Worm (Caenorhabditis elegans) whole organism, L1 larva: ENCODE results near the gene F45D3.1.

ENCODE experiments used
- C16A3.4 ChIP-seq: fragments of 150-350 bp; optimal IDR thresholded peaks from 2 replicates; lab custom pipeline; 2014; ENCODE audit warnings: missing biosample characterization, missing genetic modification characterization
- C34B4.2 ChIP-seq: sonication (generic microtip); optimal IDR thresholded peaks from 2 replicates; lab custom pipeline; 2017; ENCODE audit warnings: mild to moderate bottlenecking, missing genetic modification characterization, missing compliant biosample characterization
- Y116A8C.19 ChIP-seq: sonication (generic microtip); optimal IDR thresholded peaks from 2 replicates; lab custom pipeline; 2016; ENCODE audit warnings: missing compliant biosample characterization, missing genetic modification characterization, borderline replicate concordance
- aly-2 ChIP-seq: fragments of 150-350 bp; optimal IDR thresholded peaks from 2 replicates; lab custom pipeline; 2014; ENCODE audit warnings: missing biosample characterization, missing genetic modification characterization
- ama-1 ChIP-seq: fragments of 150-350 bp; optimal IDR thresholded peaks from 2 replicates; lab custom pipeline; 2014
- blmp-1 ChIP-seq: fragments of 150-350 bp; optimal IDR thresholded peaks from 2 replicates; lab custom pipeline; 2014; ENCODE audit warnings: missing biosample characterization, missing genetic modification characterization
- ceh-63 ChIP-seq: fragments of 200-800 bp; sonication (Bioruptor generic); optimal IDR thresholded peaks from 2 replicates; lab custom pipeline; 2018; ENCODE audit warnings: mild to moderate bottlenecking, missing genetic modification characterization, missing compliant biosample characterization
- ceh-8 ChIP-seq: fragments of 200-800 bp; sonication (Bioruptor generic); optimal IDR thresholded peaks from 2 replicates; lab custom pipeline; 2018; ENCODE audit warnings: mild to moderate bottlenecking, missing genetic modification characterization, moderate library complexity, missing compliant biosample characterization
- ceh-88 ChIP-seq: fragments of 200-800 bp; sonication (Bioruptor generic); IDR thresholded peaks from 2 replicates; pipeline ENCODE4 v1.3.6; 2022; ENCODE audit warnings: missing genetic modification characterization, missing compliant biosample characterization
- ces-1 ChIP-seq: fragments of 150-350 bp; optimal IDR thresholded peaks from 2 replicates; lab custom pipeline; 2014; ENCODE audit warnings: missing biosample characterization, missing genetic modification reagents, missing genetic modification characterization
- dpl-1 ChIP-seq, 3 experiments: fragments of 150-350 bp in 2 of 3; sonication (generic microtip) in 1 of 3; optimal IDR thresholded peaks; 2 replicates each; lab custom pipeline; 2014 to 2017; ENCODE audit warnings: missing biosample characterization in 3 of 3, missing genetic modification characterization in 3 of 3, missing genetic modification reagents in 3 of 3
- dsc-1 ChIP-seq: sonication (generic microtip); optimal IDR thresholded peaks from 2 replicates; lab custom pipeline; 2016; ENCODE audit warnings: mild to moderate bottlenecking, missing genetic modification characterization, missing compliant biosample characterization
- efl-1 ChIP-seq, 4 experiments: fragments of 150-350 bp; optimal IDR thresholded peaks in 3 of 4; peaks in 1 of 4; 1 replicate in 1 of 4; 2 replicates in 3 of 4; lab custom pipeline; 2014; ENCODE audit warnings: missing biosample characterization in 2 of 4, missing genetic modification characterization in 2 of 4, missing genetic modification reagents in 2 of 4
- egl-13 ChIP-seq: sonication (generic microtip); optimal IDR thresholded peaks from 2 replicates; lab custom pipeline; 2016; ENCODE audit warnings: missing genotype, missing genetic modification reagents, missing genetic modification characterization, missing compliant biosample characterization
- egl-27 ChIP-seq, 2 experiments: fragments of 150-350 bp in 1 of 2; sonication (generic microtip); optimal IDR thresholded peaks; 3 replicates each; lab custom pipeline; 2017 to 2018; ENCODE audit warnings: missing biosample characterization in 2 of 2, missing genetic modification characterization in 2 of 2, missing genetic modification reagents in 2 of 2
- elt-3 ChIP-seq, 6 experiments: fragments of 150-350 bp in 1 of 6; sonication (generic microtip); optimal IDR thresholded peaks; 2 replicates each; lab custom pipeline; 2017 to 2018; ENCODE audit warnings: missing biosample characterization in 6 of 6, missing genetic modification characterization in 6 of 6, inconsistent platforms in 1 of 6
- ets-5 ChIP-seq: fragments of 200-800 bp; sonication (Bioruptor generic); IDR thresholded peaks from 2 replicates; pipeline ENCODE4 v1.3.6; 2022; ENCODE audit warnings: missing genetic modification characterization, missing compliant biosample characterization
- fkh-4 ChIP-seq: sonication (generic microtip); optimal IDR thresholded peaks from 2 replicates; lab custom pipeline; 2016; ENCODE audit warnings: missing compliant biosample characterization, missing genetic modification characterization, borderline replicate concordance
- fkh-8 ChIP-seq: sonication (generic microtip); optimal IDR thresholded peaks from 2 replicates; lab custom pipeline; 2016; ENCODE audit warnings: mild to moderate bottlenecking, missing genetic modification characterization, missing compliant biosample characterization
- fos-1 ChIP-seq: fragments of 150-350 bp; optimal IDR thresholded peaks from 2 replicates; lab custom pipeline; 2014; ENCODE audit warnings: missing biosample characterization, missing genetic modification characterization
- grh-1 ChIP-seq: fragments of 200-800 bp; sonication (Bioruptor generic); IDR thresholded peaks from 2 replicates; pipeline ENCODE4 v1.3.6; 2022; ENCODE audit warnings: missing genetic modification reagents, missing genetic modification characterization, missing compliant biosample characterization
- hlh-17 ChIP-seq: fragments of 200-800 bp; sonication (Bioruptor generic); optimal IDR thresholded peaks from 2 replicates; lab custom pipeline; 2018; ENCODE audit warnings: missing genetic modification characterization, mild to moderate bottlenecking, missing compliant biosample characterization, moderate library complexity, borderline replicate concordance
- hlh-4 ChIP-seq: sonication (generic microtip); optimal IDR thresholded peaks from 2 replicates; lab custom pipeline; 2016; ENCODE audit warnings: mild to moderate bottlenecking, missing genetic modification characterization, missing compliant biosample characterization
- hpl-2 ChIP-seq: fragments of 150-350 bp; optimal IDR thresholded peaks from 2 replicates; lab custom pipeline; 2014; ENCODE audit warnings: missing biosample characterization, missing genetic modification reagents, missing genetic modification characterization
- irx-1 ChIP-seq: sonication (generic microtip); optimal IDR thresholded peaks from 2 replicates; lab custom pipeline; 2016; ENCODE audit warnings: missing genetic modification characterization, missing compliant biosample characterization
- lin-14 ChIP-seq: fragments of 200-800 bp; sonication (Bioruptor generic); optimal IDR thresholded peaks from 2 replicates; lab custom pipeline; 2018; ENCODE audit warnings: mild to moderate bottlenecking, missing genetic modification characterization, moderate library complexity, missing compliant biosample characterization
- lin-15B ChIP-seq: fragments of 150-350 bp; sonication (generic microtip); optimal IDR thresholded peaks from 3 replicates; lab custom pipeline; 2014; ENCODE audit warnings: missing biosample characterization, missing genetic modification characterization
- lin-35 ChIP-seq, 2 experiments: fragments of 150-350 bp; optimal IDR thresholded peaks; 2 replicates each; lab custom pipeline; 2014; ENCODE audit warnings: missing biosample characterization in 2 of 2, missing genetic modification characterization in 2 of 2, missing genetic modification reagents in 2 of 2
- lin-39 ChIP-seq: fragments of 150-350 bp; optimal IDR thresholded peaks from 2 replicates; lab custom pipeline; 2014; ENCODE audit warnings: missing biosample characterization, missing genetic modification reagents, missing genetic modification characterization
- lir-3 ChIP-seq: sonication (generic microtip); optimal IDR thresholded peaks from 2 replicates; lab custom pipeline; 2016; ENCODE audit warnings: mild to moderate bottlenecking, missing genetic modification characterization, moderate library complexity, missing compliant biosample characterization; ENCODE audit not compliant: poor library complexity
- mdl-1 ChIP-seq, 2 experiments: fragments of 150-350 bp; optimal IDR thresholded peaks; 2 replicates each; lab custom pipeline; 2014 to 2017; ENCODE audit warnings: missing biosample characterization in 2 of 2, missing genetic modification characterization in 2 of 2, inconsistent platforms in 1 of 2
- mef-2 ChIP-seq: fragments of 150-350 bp; optimal IDR thresholded peaks from 2 replicates; lab custom pipeline; 2014; ENCODE audit warnings: missing biosample characterization, missing genetic modification characterization
- mep-1 ChIP-seq: fragments of 150-350 bp; optimal IDR thresholded peaks from 2 replicates; lab custom pipeline; 2014; ENCODE audit warnings: missing biosample characterization, missing genetic modification characterization
- nhr-11 ChIP-seq: fragments of 150-350 bp; optimal IDR thresholded peaks from 2 replicates; lab custom pipeline; 2014; ENCODE audit warnings: missing biosample characterization, missing genetic modification characterization
- nhr-12 ChIP-seq: sonication (generic microtip); optimal IDR thresholded peaks from 2 replicates; lab custom pipeline; 2017; ENCODE audit warnings: missing biosample characterization, missing genetic modification characterization
- nhr-237 ChIP-seq: fragments of 150-350 bp; optimal IDR thresholded peaks from 2 replicates; lab custom pipeline; 2014; ENCODE audit warnings: missing biosample characterization, missing genetic modification characterization
- nhr-47 ChIP-seq: sonication (generic microtip); optimal IDR thresholded peaks from 2 replicates; lab custom pipeline; 2016; ENCODE audit warnings: mild to moderate bottlenecking, missing genetic modification characterization, moderate library complexity, missing compliant biosample characterization
- nhr-71 ChIP-seq: sonication (generic microtip); optimal IDR thresholded peaks from 2 replicates; lab custom pipeline; 2016; ENCODE audit warnings: mild to moderate bottlenecking, missing genetic modification characterization, moderate library complexity, missing compliant biosample characterization
- nhr-90 ChIP-seq: sonication (generic microtip); optimal IDR thresholded peaks from 2 replicates; lab custom pipeline; 2016; ENCODE audit warnings: mild to moderate bottlenecking, missing genetic modification characterization, missing compliant biosample characterization; ENCODE audit not compliant: poor library complexity
- pag-3 ChIP-seq: sonication (generic microtip); optimal IDR thresholded peaks from 2 replicates; lab custom pipeline; 2017; ENCODE audit warnings: missing genetic modification characterization, mild to moderate bottlenecking, missing compliant biosample characterization, antibody characterized with exemption, borderline replicate concordance; ENCODE audit not compliant: insufficient read depth
- pqm-1 ChIP-seq: sonication (generic microtip); optimal IDR thresholded peaks from 3 replicates; lab custom pipeline; 2017; ENCODE audit warnings: missing biosample characterization, missing genetic modification characterization
- skn-1 ChIP-seq: fragments of 150-350 bp; optimal IDR thresholded peaks from 2 replicates; lab custom pipeline; 2014; ENCODE audit warnings: missing biosample characterization, missing genetic modification characterization
- sox-4 ChIP-seq: sonication (generic microtip); optimal IDR thresholded peaks from 2 replicates; lab custom pipeline; 2016; ENCODE audit warnings: missing genetic modification characterization, missing compliant biosample characterization
- tlp-1 ChIP-seq: fragments of 150-350 bp; optimal IDR thresholded peaks from 2 replicates; lab custom pipeline; 2014; ENCODE audit warnings: missing biosample characterization, missing genetic modification characterization
- unc-130 ChIP-seq: fragments of 150-350 bp; optimal IDR thresholded peaks from 2 replicates; lab custom pipeline; 2017; ENCODE audit warnings: missing biosample characterization, missing genetic modification characterization, inconsistent platforms
- unc-30 ChIP-seq: sonication (generic microtip); optimal IDR thresholded peaks from 2 replicates; lab custom pipeline; 2017; ENCODE audit warnings: missing biosample characterization, missing genetic modification characterization
- unc-86 ChIP-seq: sonication (generic microtip); optimal IDR thresholded peaks from 2 replicates; lab custom pipeline; 2016; ENCODE audit warnings: missing genetic modification characterization, missing compliant biosample characterization
- vab-15 ChIP-seq: sonication (generic microtip); optimal IDR thresholded peaks from 2 replicates; lab custom pipeline; 2017; ENCODE audit warnings: missing genotype, mild to moderate bottlenecking, missing genetic modification characterization, missing compliant biosample characterization
- xbp-1 ChIP-seq: sonication (generic microtip); optimal IDR thresholded peaks from 2 replicates; lab custom pipeline; 2016; ENCODE audit warnings: missing genetic modification characterization, missing compliant biosample characterization
- zag-1 ChIP-seq: fragments of 150-350 bp; optimal IDR thresholded peaks from 2 replicates; lab custom pipeline; 2014; ENCODE audit warnings: missing biosample characterization, missing genetic modification characterization
- ztf-4 ChIP-seq: fragments of 150-350 bp; optimal IDR thresholded peaks from 2 replicates; lab custom pipeline; 2014; ENCODE audit warnings: missing biosample characterization, missing genetic modification characterization

The F45D3.1 gene

ce11 chrV:12555872-12556271 lies 29.0 kb downstream of the F45D3.1 start (continued):
- TF ChIP-seq unc-86, result no peak

- TF ChIP-seq nhr-237 (tag; lab: Kevin White, UChicago) (no peak), C34B4.2 (tag; lab: Kevin White, UChicago) (no peak), irx-1 (tag; lab: Kevin White, UChicago) (no peak), ceh-8 (GFP tag; lab: Kevin White, UChicago) (no peak), egl-27 (tag; optimal IDR thresholded peaks at IDR 0.05; lab: Kevin White, UChicago) (no peak), pag-3 (tag; lab: Kevin White, UChicago) (no peak), lin-14 (GFP tag; lab: Kevin White, UChicago) (peak; percentile 52), unc-30 (no peak), fkh-4 (no peak), unc-86 (no peak), xbp-1 (tag; lab: Kevin White, UChicago) (no peak), nhr-12 (tag; lab: Kevin White, UChicago) (no peak), ces-1 (GFP tag; lab: Kevin White, UChicago) (no peak), lin-35 (GFP tag; optimal IDR thresholded peaks at IDR 0.05; lab: Kevin White, UChicago) (no peak), efl-1 (optimal IDR thresholded peaks at IDR 0.05; lab: Kevin White, UChicago) (no peak), efl-1 (GFP tag; optimal IDR thresholded peaks at IDR 0.05 in 1 of 2; lab: Kevin White, UChicago) (no peak), nhr-47 (peak; percentile 20), nhr-71 (tag; lab: Kevin White, UChicago) (peak; percentile 74), pqm-1 (no peak), zag-1 (tag; lab: Kevin White, UChicago) (no peak), sox-4 (tag; lab: Kevin White, UChicago) (no peak), lir-3 (tag; lab: Kevin White, UChicago) (no peak), vab-15 (tag; lab: Kevin White, UChicago) (no peak), C16A3.4 (tag; lab: Kevin White, UChicago) (no peak), ets-5 (GFP tag; lab: Robert Waterston, UW) (no peak), blmp-1 (tag; lab: Kevin White, UChicago) (peak; percentile 87), hlh-17 (GFP tag; lab: Kevin White, UChicago) (no peak), dpl-1 (GFP tag; optimal IDR thresholded peaks at IDR 0.05; lab: Kevin White, UChicago) (peak in 1 of 3 experiments; percentile 6), nhr-90 (tag; lab: Kevin White, UChicago) (peak; percentile 55), ceh-88 (GFP tag; lab: Robert Waterston, UW) (no peak), tlp-1 (no peak), fkh-8 (tag; lab: Kevin White, UChicago) (no peak), lin-39 (no peak), grh-1 (GFP tag; lab: Robert Waterston, UW) (peak; percentile 25; the same call in 1 of the 2 replicates), dsc-1 (peak; percentile 5), lin-15B (no peak), ceh-63 (GFP tag; lab: Kevin White, UChicago) (no peak), Y116A8C.19 (tag; lab: Kevin White, UChicago) (no peak), aly-2 (tag; lab: Kevin White, UChicago) (no peak), unc-130 (tag; lab: Kevin White, UChicago) (peak; percentile 39), hlh-4 (tag; lab: Kevin White, UChicago) (no peak), hpl-2 (GFP tag; lab: Kevin White, UChicago) (no peak), fos-1 (tag; lab: Kevin White, UChicago) (no peak), skn-1 (tag; lab: Kevin White, UChicago) (no peak), elt-3 (tag; optimal IDR thresholded peaks at IDR 0.05; lab: Kevin White, UChicago) (peak; percentile 10 to 90 (median 75)), mdl-1 (tag; optimal IDR thresholded peaks at IDR 0.05; lab: Kevin White, UChicago) (peak in 1 of 2 experiments; percentile 23), egl-13 (no peak), ama-1 (lab: Kevin White, UChicago) (no peak), mep-1 (tag; lab: Kevin White, UChicago) (peak; percentile 22), nhr-11 (tag; lab: Kevin White, UChicago) (no peak), ztf-4 (tag; lab: Kevin White, UChicago) (no peak), mef-2 (tag; lab: Kevin White, UChicago) (no peak)
Observed at ce11 chrV:12556904-12557303, 30.0 kb downstream of the F45D3.1 start.
